Worm (Caenorhabditis elegans) whole organism, late embryonic: ENCODE results near the gene ace-3.

ENCODE experiments used
- C08G9.2 ChIP-seq: sonication (generic microtip); optimal IDR thresholded peaks from 2 replicates; lab custom pipeline; 2016; ENCODE audit warnings: mild to moderate bottlenecking, missing genetic modification characterization, moderate library complexity, missing compliant biosample characterization
- C38D4.7 ChIP-seq: fragments of 200-800 bp; sonication (Bioruptor generic); optimal IDR thresholded peaks from 2 replicates; lab custom pipeline; 2018; ENCODE audit warnings: mild to moderate bottlenecking, missing genetic modification characterization, moderate library complexity, missing compliant biosample characterization
- F13H6.1 ChIP-seq: sonication (generic microtip); optimal IDR thresholded peaks from 2 replicates; lab custom pipeline; 2016; ENCODE audit warnings: missing genetic modification characterization, missing compliant biosample characterization
- K09A11.1 ChIP-seq: sonication (generic microtip); optimal IDR thresholded peaks from 2 replicates; lab custom pipeline; 2017; ENCODE audit warnings: antibody characterized with exemption, mild to moderate bottlenecking, missing genetic modification characterization, missing compliant biosample characterization; ENCODE audit not compliant: insufficient read depth
- Y22D7AL.16 ChIP-seq: sonication (generic microtip); optimal IDR thresholded peaks from 2 replicates; lab custom pipeline; 2016; ENCODE audit warnings: missing genetic modification characterization, missing compliant biosample characterization
- ama-1 ChIP-seq: fragments of 150-350 bp; optimal IDR thresholded peaks from 2 replicates; lab custom pipeline; 2014
- ceh-18 ChIP-seq: sonication (generic microtip); optimal IDR thresholded peaks from 2 replicates; lab custom pipeline; 2016; ENCODE audit warnings: missing genetic modification characterization, missing compliant biosample characterization
- ceh-2 ChIP-seq: sonication (generic microtip); optimal IDR thresholded peaks from 2 replicates; lab custom pipeline; 2016; ENCODE audit warnings: missing genotype, missing genetic modification characterization, missing compliant biosample characterization
- ceh-30 ChIP-seq: fragments of 150-350 bp; optimal IDR thresholded peaks from 2 replicates; lab custom pipeline; 2014; ENCODE audit warnings: missing biosample characterization, missing genetic modification characterization
- ceh-34 ChIP-seq: sonication (generic microtip); optimal IDR thresholded peaks from 2 replicates; lab custom pipeline; 2016; ENCODE audit warnings: mild to moderate bottlenecking, missing genetic modification characterization, missing compliant biosample characterization
- ceh-45 ChIP-seq: fragments of 200-800 bp; sonication (Bioruptor generic); IDR thresholded peaks from 2 replicates; pipeline ENCODE4 v1.3.6; 2022; ENCODE audit warnings: missing genetic modification reagents, missing genetic modification characterization, missing compliant biosample characterization
- ceh-48 ChIP-seq: sonication (generic microtip); optimal IDR thresholded peaks from 2 replicates; lab custom pipeline; 2016; ENCODE audit warnings: missing genetic modification characterization, inconsistent platforms, missing compliant biosample characterization
- ceh-9 ChIP-seq: sonication (generic microtip); optimal IDR thresholded peaks from 2 replicates; lab custom pipeline; 2016; ENCODE audit warnings: mild to moderate bottlenecking, missing genetic modification characterization, inconsistent platforms, missing compliant biosample characterization
- che-1 ChIP-seq: sonication (generic microtip); optimal IDR thresholded peaks from 2 replicates; lab custom pipeline; 2016; ENCODE audit warnings: mild to moderate bottlenecking, missing genetic modification characterization, missing compliant biosample characterization
- elt-2 ChIP-seq: sonication (generic microtip); optimal IDR thresholded peaks from 2 replicates; lab custom pipeline; 2016; ENCODE audit warnings: missing genetic modification reagents, missing genetic modification characterization, missing compliant biosample characterization
- elt-4 ChIP-seq: sonication (generic microtip); optimal IDR thresholded peaks from 2 replicates; lab custom pipeline; 2016; ENCODE audit warnings: missing genetic modification characterization, missing compliant biosample characterization
- eyg-1 ChIP-seq: sonication (generic microtip); optimal IDR thresholded peaks from 2 replicates; lab custom pipeline; 2016; ENCODE audit warnings: missing genotype, missing genetic modification characterization, missing compliant biosample characterization
- fax-1 ChIP-seq: sonication (generic microtip); optimal IDR thresholded peaks from 2 replicates; lab custom pipeline; 2016; ENCODE audit warnings: missing genotype, missing genetic modification characterization, missing compliant biosample characterization
- fkh-10 ChIP-seq: fragments of 150-350 bp; optimal IDR thresholded peaks from 2 replicates; lab custom pipeline; 2014; ENCODE audit warnings: missing biosample characterization, missing genetic modification reagents, missing genetic modification characterization
- hlh-30 ChIP-seq: sonication (generic microtip); optimal IDR thresholded peaks from 2 replicates; lab custom pipeline; 2017; ENCODE audit warnings: antibody characterized with exemption, missing genetic modification characterization, missing compliant biosample characterization; ENCODE audit not compliant: insufficient read depth
- hlh-8 ChIP-seq: sonication (generic microtip); optimal IDR thresholded peaks from 2 replicates; lab custom pipeline; 2016; ENCODE audit warnings: missing genotype, missing genetic modification characterization, missing compliant biosample characterization
- lin-11 ChIP-seq: fragments of 200-800 bp; sonication (Bioruptor generic); optimal IDR thresholded peaks from 2 replicates; lab custom pipeline; 2018; ENCODE audit warnings: mild to moderate bottlenecking, missing genetic modification characterization, missing compliant biosample characterization
- mec-3 ChIP-seq: sonication (generic microtip); optimal IDR thresholded peaks from 2 replicates; lab custom pipeline; 2016; ENCODE audit warnings: borderline replicate concordance, missing genetic modification characterization, missing compliant biosample characterization
- nhr-11 ChIP-seq: fragments of 150-350 bp; optimal IDR thresholded peaks from 2 replicates; lab custom pipeline; 2014; ENCODE audit warnings: missing biosample characterization, missing genetic modification characterization
- nhr-232 ChIP-seq: sonication (generic microtip); optimal IDR thresholded peaks from 2 replicates; lab custom pipeline; 2016; ENCODE audit warnings: missing genetic modification characterization, missing compliant biosample characterization
- pag-3 ChIP-seq: sonication (generic microtip); optimal IDR thresholded peaks from 2 replicates; lab custom pipeline; 2016; ENCODE audit warnings: missing compliant biosample characterization, missing genetic modification characterization, borderline replicate concordance
- pha-2 ChIP-seq: sonication (generic microtip); optimal IDR thresholded peaks from 2 replicates; lab custom pipeline; 2017; ENCODE audit warnings: mild to moderate bottlenecking, missing genetic modification characterization, missing compliant biosample characterization
- pha-4 ChIP-seq: fragments of 150-350 bp; optimal IDR thresholded peaks from 2 replicates; lab custom pipeline; 2018; ENCODE audit warnings: missing biosample characterization, missing genetic modification reagents, missing genetic modification characterization
- pqm-1 ChIP-seq: sonication (generic microtip); optimal IDR thresholded peaks from 2 replicates; lab custom pipeline; 2016; ENCODE audit warnings: missing genetic modification characterization, missing compliant biosample characterization
- pros-1 ChIP-seq: fragments of 150-350 bp; optimal IDR thresholded peaks from 2 replicates; lab custom pipeline; 2014; ENCODE audit warnings: missing biosample characterization, missing genetic modification reagents, missing genetic modification characterization
- ref-2 ChIP-seq: sonication (generic microtip); optimal IDR thresholded peaks from 2 replicates; lab custom pipeline; 2016; ENCODE audit warnings: missing genetic modification characterization, missing compliant biosample characterization
- rnt-1 ChIP-seq: sonication (generic microtip); optimal IDR thresholded peaks from 2 replicates; lab custom pipeline; 2016; ENCODE audit warnings: missing genetic modification characterization, missing compliant biosample characterization
- sdc-2 ChIP-seq: sonication (generic microtip); optimal IDR thresholded peaks from 2 replicates; lab custom pipeline; 2016; ENCODE audit warnings: missing genotype, missing genetic modification characterization, missing compliant biosample characterization
- tbx-2 ChIP-seq: sonication (generic microtip); optimal IDR thresholded peaks from 2 replicates; lab custom pipeline; 2016; ENCODE audit warnings: missing genetic modification characterization, missing compliant biosample characterization
- unc-55 ChIP-seq: sonication (generic microtip); optimal IDR thresholded peaks from 2 replicates; lab custom pipeline; 2017; ENCODE audit warnings: missing biosample characterization, missing genetic modification reagents, missing genetic modification characterization
- unc-86 ChIP-seq: sonication (generic microtip); optimal IDR thresholded peaks from 2 replicates; lab custom pipeline; 2016; ENCODE audit warnings: missing genetic modification characterization, missing compliant biosample characterization
- zip-5 ChIP-seq: sonication (generic microtip); optimal IDR thresholded peaks from 2 replicates; lab custom pipeline; 2016; ENCODE audit warnings: missing genetic modification characterization, missing compliant biosample characterization
- ztf-16 ChIP-seq: sonication (generic microtip); optimal IDR thresholded peaks from 2 replicates; lab custom pipeline; 2017; ENCODE audit warnings: missing genetic modification characterization, missing compliant biosample characterization

The ace-3 gene

ce11 chrII:14234375-14235102 lies 29.1 kb downstream of the ace-3 start:
- TF ChIP-seq hlh-30 (tag; lab: Kevin White, UChicago) (no peak), ceh-45 (GFP tag; lab: Robert Waterston, UW) (no peak), hlh-8 (no peak), ceh-9 (no peak), pag-3 (no peak), lin-11 (no peak), che-1 (tag; lab: Kevin White, UChicago) (no peak), K09A11.1 (no peak), pros-1 (tag; lab: Kevin White, UChicago) (no peak), pqm-1 (tag; lab: Kevin White, UChicago) (no peak), mec-3 (no peak), fkh-10 (GFP tag; lab: Kevin White, UChicago) (no peak), elt-4 (tag; lab: Kevin White, UChicago) (no peak)

ce11 chrII:14236569-14236968 lies 31.1 kb downstream of the ace-3 start:
- no peak for TF ChIP-seq elt-2 (tag; lab: Kevin White, UChicago)
- TF ChIP-seq zip-5 (tag; lab: Kevin White, UChicago) = no peak
- no peak for TF ChIP-seq rnt-1
- no peak for TF ChIP-seq tbx-2 (tag; lab: Kevin White, UChicago)
- TF ChIP-seq ceh-9 = no peak
- no peak for TF ChIP-seq C38D4.7
- TF ChIP-seq fkh-10 (GFP tag; lab: Kevin White, UChicago) = no peak
- TF ChIP-seq C08G9.2 (tag; lab: Kevin White, UChicago) = no peak
- no peak for TF ChIP-seq che-1 (tag; lab: Kevin White, UChicago)
- TF ChIP-seq, all 69 proteins: peak for 0

- TF ChIP-seq pha-4 (tag; lab: Kevin White, UChicago) (no peak), F13H6.1 (no peak), sdc-2 (tag; lab: Kevin White, UChicago) (peak; percentile 17)
These were observed 31.9 kb downstream of the ace-3 start for ce11 chrII:14237245-14237806.

ce11 chrII:14239924-14240323 lies 34.5 kb downstream of the ace-3 start:
- TF ChIP-seq ceh-34 (tag; lab: Kevin White, UChicago) = no peak
- TF ChIP-seq elt-4 (tag; lab: Kevin White, UChicago) = peak; percentile 83

ce11 chrII:14242259-14242658 lies 36.8 kb downstream of the ace-3 start:
- TF ChIP-seq ref-2 (tag; lab: Kevin White, UChicago) = no peak
- no peak for TF ChIP-seq pha-2
- TF ChIP-seq elt-2 (tag; lab: Kevin White, UChicago) = no peak
- TF ChIP-seq ztf-16 (tag; lab: Kevin White, UChicago) = no peak
- TF ChIP-seq unc-86 (tag; lab: Kevin White, UChicago) = no peak
- TF ChIP-seq rnt-1 = no peak
- no peak for TF ChIP-seq zip-5 (tag; lab: Kevin White, UChicago)
- TF ChIP-seq eyg-1 (tag; lab: Kevin White, UChicago) = no peak
- TF ChIP-seq unc-55 (GFP tag; lab: Kevin White, UChicago) = no peak
- TF ChIP-seq ama-1 (lab: Kevin White, UChicago) = no peak
- TF ChIP-seq nhr-11 (tag; lab: Kevin White, UChicago) = no peak
- no peak for TF ChIP-seq K09A11.1
- no peak for TF ChIP-seq ceh-48 (tag; lab: Kevin White, UChicago)
- no peak for TF ChIP-seq nhr-232
- no peak for TF ChIP-seq ceh-30 (tag; lab: Kevin White, UChicago)
- TF ChIP-seq ceh-2 (tag; lab: Kevin White, UChicago) = no peak
- TF ChIP-seq ceh-18 (tag; lab: Kevin White, UChicago) = no peak
- no peak for TF ChIP-seq fax-1 (tag; lab: Kevin White, UChicago)
- TF ChIP-seq Y22D7AL.16 (tag; lab: Kevin White, UChicago) = no peak
- no peak for TF ChIP-seq elt-4 (tag; lab: Kevin White, UChicago)
- TF ChIP-seq, all 69 proteins: peak for 0
